Worm (Caenorhabditis elegans) whole organism, late embryonic: ENCODE measurements around the gene sri-69.

Experiments
- F13H6.1 ChIP-seq: sonication (generic microtip); optimal IDR thresholded peaks from 2 replicates; lab custom pipeline; 2016; ENCODE audit warnings: missing genetic modification characterization, missing compliant biosample characterization
- K02D7.2 ChIP-seq: sonication (generic microtip); optimal IDR thresholded peaks from 2 replicates; lab custom pipeline; 2017; ENCODE audit warnings: mild to moderate bottlenecking, missing genetic modification characterization, missing compliant biosample characterization
- K09A11.1 ChIP-seq: sonication (generic microtip); optimal IDR thresholded peaks from 2 replicates; lab custom pipeline; 2017; ENCODE audit warnings: antibody characterized with exemption, mild to moderate bottlenecking, missing genetic modification characterization, missing compliant biosample characterization; ENCODE audit not compliant: insufficient read depth
- ahr-1 ChIP-seq: sonication (generic microtip); optimal IDR thresholded peaks from 2 replicates; lab custom pipeline; 2016; ENCODE audit warnings: missing genetic modification characterization, missing compliant biosample characterization
- ceh-18 ChIP-seq: sonication (generic microtip); optimal IDR thresholded peaks from 2 replicates; lab custom pipeline; 2016; ENCODE audit warnings: missing genetic modification characterization, missing compliant biosample characterization
- ceh-2 ChIP-seq: sonication (generic microtip); optimal IDR thresholded peaks from 2 replicates; lab custom pipeline; 2016; ENCODE audit warnings: missing genotype, missing genetic modification characterization, missing compliant biosample characterization
- ceh-22 ChIP-seq: sonication (generic microtip); optimal IDR thresholded peaks from 2 replicates; lab custom pipeline; 2017; ENCODE audit warnings: missing biosample characterization, missing genetic modification characterization
- ceh-30 ChIP-seq: fragments of 150-350 bp; optimal IDR thresholded peaks from 2 replicates; lab custom pipeline; 2014; ENCODE audit warnings: missing biosample characterization, missing genetic modification characterization
- ceh-48 ChIP-seq: sonication (generic microtip); optimal IDR thresholded peaks from 2 replicates; lab custom pipeline; 2016; ENCODE audit warnings: missing genetic modification characterization, inconsistent platforms, missing compliant biosample characterization
- ceh-9 ChIP-seq: sonication (generic microtip); optimal IDR thresholded peaks from 2 replicates; lab custom pipeline; 2016; ENCODE audit warnings: mild to moderate bottlenecking, missing genetic modification characterization, inconsistent platforms, missing compliant biosample characterization
- dmd-4 ChIP-seq: sonication (generic microtip); optimal IDR thresholded peaks from 2 replicates; lab custom pipeline; 2016; ENCODE audit warnings: borderline replicate concordance, missing genetic modification characterization, missing compliant biosample characterization
- dve-1 ChIP-seq: sonication (generic microtip); optimal IDR thresholded peaks from 2 replicates; lab custom pipeline; 2017; ENCODE audit warnings: antibody characterized with exemption, mild to moderate bottlenecking, missing genetic modification characterization, missing compliant biosample characterization
- elt-2 ChIP-seq: sonication (generic microtip); optimal IDR thresholded peaks from 2 replicates; lab custom pipeline; 2016; ENCODE audit warnings: missing genetic modification reagents, missing genetic modification characterization, missing compliant biosample characterization
- elt-4 ChIP-seq: sonication (generic microtip); optimal IDR thresholded peaks from 2 replicates; lab custom pipeline; 2016; ENCODE audit warnings: missing genetic modification characterization, missing compliant biosample characterization
- ets-4 ChIP-seq: sonication (generic microtip); optimal IDR thresholded peaks from 2 replicates; lab custom pipeline; 2016; ENCODE audit warnings: missing genetic modification characterization, missing compliant biosample characterization
- fax-1 ChIP-seq: sonication (generic microtip); optimal IDR thresholded peaks from 2 replicates; lab custom pipeline; 2016; ENCODE audit warnings: missing genotype, missing genetic modification characterization, missing compliant biosample characterization
- fkh-6 ChIP-seq: sonication (generic microtip); optimal IDR thresholded peaks from 2 replicates; lab custom pipeline; 2016; ENCODE audit warnings: missing genetic modification characterization, missing compliant biosample characterization
- hlh-30 ChIP-seq: sonication (generic microtip); optimal IDR thresholded peaks from 2 replicates; lab custom pipeline; 2017; ENCODE audit warnings: antibody characterized with exemption, missing genetic modification characterization, missing compliant biosample characterization; ENCODE audit not compliant: insufficient read depth
- hlh-6 ChIP-seq: sonication (generic microtip); optimal IDR thresholded peaks from 2 replicates; lab custom pipeline; 2016; ENCODE audit warnings: missing genotype, missing genetic modification characterization, missing compliant biosample characterization
- hlh-8 ChIP-seq: sonication (generic microtip); optimal IDR thresholded peaks from 2 replicates; lab custom pipeline; 2016; ENCODE audit warnings: missing genotype, missing genetic modification characterization, missing compliant biosample characterization
- lin-11 ChIP-seq: fragments of 200-800 bp; sonication (Bioruptor generic); optimal IDR thresholded peaks from 2 replicates; lab custom pipeline; 2018; ENCODE audit warnings: mild to moderate bottlenecking, missing genetic modification characterization, missing compliant biosample characterization
- madf-2 ChIP-seq: sonication (generic microtip); optimal IDR thresholded peaks from 2 replicates; lab custom pipeline; 2017; ENCODE audit warnings: missing genetic modification characterization, missing compliant biosample characterization
- nhr-11 ChIP-seq: fragments of 150-350 bp; optimal IDR thresholded peaks from 2 replicates; lab custom pipeline; 2014; ENCODE audit warnings: missing biosample characterization, missing genetic modification characterization
- npax-4 ChIP-seq: sonication (generic microtip); optimal IDR thresholded peaks from 2 replicates; lab custom pipeline; 2016; ENCODE audit warnings: missing genetic modification characterization, missing compliant biosample characterization
- pros-1 ChIP-seq: fragments of 150-350 bp; optimal IDR thresholded peaks from 2 replicates; lab custom pipeline; 2014; ENCODE audit warnings: missing biosample characterization, missing genetic modification reagents, missing genetic modification characterization
- ref-2 ChIP-seq: sonication (generic microtip); optimal IDR thresholded peaks from 2 replicates; lab custom pipeline; 2016; ENCODE audit warnings: missing genetic modification characterization, missing compliant biosample characterization
- sox-4 ChIP-seq: sonication (generic microtip); optimal IDR thresholded peaks from 2 replicates; lab custom pipeline; 2017; ENCODE audit warnings: mild to moderate bottlenecking, missing genetic modification characterization, inconsistent platforms, missing compliant biosample characterization
- syd-9 ChIP-seq: sonication (generic microtip); optimal IDR thresholded peaks from 2 replicates; lab custom pipeline; 2016; ENCODE audit warnings: mild to moderate bottlenecking, missing genetic modification characterization, moderate library complexity, missing compliant biosample characterization
- tbx-7 ChIP-seq: sonication (generic microtip); optimal IDR thresholded peaks from 2 replicates; lab custom pipeline; 2016; ENCODE audit warnings: missing genotype, missing genetic modification characterization, missing compliant biosample characterization
- unc-3 ChIP-seq, 2 experiments: fragments of 200-800 bp in 1 of 2; sonication (Bioruptor generic) in 1 of 2; sonication (generic microtip) in 1 of 2; conservative IDR thresholded peaks in 1 of 2; optimal IDR thresholded peaks in 1 of 2; 2 replicates each; pipeline versions ENCODE4 v1.3.6 to Lab custom; 2016 to 2022; ENCODE audit warnings: missing compliant biosample characterization in 2 of 2, missing genetic modification characterization in 2 of 2, missing genetic modification reagents in 1 of 2
- unc-42 ChIP-seq: sonication (generic microtip); optimal IDR thresholded peaks from 2 replicates; lab custom pipeline; 2016; ENCODE audit warnings: missing genotype, missing genetic modification characterization, missing compliant biosample characterization
- unc-55 ChIP-seq: sonication (generic microtip); optimal IDR thresholded peaks from 2 replicates; lab custom pipeline; 2017; ENCODE audit warnings: missing biosample characterization, missing genetic modification reagents, missing genetic modification characterization
- unc-86 ChIP-seq: sonication (generic microtip); optimal IDR thresholded peaks from 2 replicates; lab custom pipeline; 2016; ENCODE audit warnings: missing genetic modification characterization, missing compliant biosample characterization
- ztf-16 ChIP-seq: sonication (generic microtip); optimal IDR thresholded peaks from 2 replicates; lab custom pipeline; 2017; ENCODE audit warnings: missing genetic modification characterization, missing compliant biosample characterization

The sri-69 gene

ce11 chrV:16980368-16980767, 27.8 kb downstream of the sri-69 start, which contains the start of gene srz-54:
srz-54 (plus strand) TSS chrV:16980668.
- TF ChIP-seq ceh-2 (tag; lab: Kevin White, UChicago) (no peak), ceh-9 (tag; lab: Kevin White, UChicago) (no peak), hlh-6 (tag; lab: Kevin White, UChicago) (no peak), syd-9 (tag; lab: Kevin White, UChicago) (no peak), hlh-30 (no peak), tbx-7 (tag; lab: Kevin White, UChicago) (no peak), ref-2 (tag; lab: Kevin White, UChicago) (no peak), ceh-18 (tag; lab: Kevin White, UChicago) (no peak), unc-55 (GFP tag; lab: Kevin White, UChicago) (no peak), ceh-22 (no peak), ets-4 (tag; lab: Kevin White, UChicago) (no peak), fkh-6 (no peak), unc-42 (tag; lab: Kevin White, UChicago) (no peak), ceh-48 (no peak), K09A11.1 (tag; lab: Kevin White, UChicago) (no peak), unc-3 (GFP tag; conservative IDR thresholded peaks at IDR 0.05; lab: Robert Waterston, UW) (no peak), unc-3 (tag; optimal IDR thresholded peaks at IDR 0.05; lab: Kevin White, UChicago) (no peak)

- TF ChIP-seq K02D7.2 (tag; lab: Kevin White, UChicago), result no peak
- TF ChIP-seq, all 69 proteins: peak for 0
Measured at ce11 chrV:16974919-16975318, 33.3 kb downstream of the sri-69 start, which contains the start of gene srx-54. srx-54 (plus strand) TSS chrV:16975219.

- no peak for TF ChIP-seq madf-2 (tag; lab: Kevin White, UChicago)
- TF ChIP-seq ahr-1 (tag; lab: Kevin White, UChicago), result no peak
- no peak for TF ChIP-seq unc-86 (tag; lab: Kevin White, UChicago)
- TF ChIP-seq fkh-6, result no peak
- no peak for TF ChIP-seq sox-4 (tag; lab: Kevin White, UChicago)
- no peak for TF ChIP-seq ceh-2 (tag; lab: Kevin White, UChicago)
- no peak for TF ChIP-seq ceh-30 (tag; lab: Kevin White, UChicago)
- no peak for TF ChIP-seq elt-2 (tag; lab: Kevin White, UChicago)
- TF ChIP-seq dve-1 (tag; lab: Kevin White, UChicago), result no peak
- TF ChIP-seq hlh-8 (tag; lab: Kevin White, UChicago), result no peak
- no peak for TF ChIP-seq lin-11
- TF ChIP-seq dmd-4 (tag; lab: Kevin White, UChicago), result no peak
Measured at ce11 chrV:16973338-16973737, 34.9 kb downstream of the sri-69 start.

ce11 chrV:16972134-16972533, 36.1 kb downstream of the sri-69 start, which contains the start of gene srh-119:
srh-119 (plus strand) TSS chrV:16972434.
- TF ChIP-seq nhr-11 (tag; lab: Kevin White, UChicago) (no peak), elt-4 (tag; lab: Kevin White, UChicago) (no peak), ceh-2 (tag; lab: Kevin White, UChicago) (no peak), pros-1 (tag; lab: Kevin White, UChicago) (no peak), dve-1 (tag; lab: Kevin White, UChicago) (no peak), npax-4 (tag; lab: Kevin White, UChicago) (no peak), unc-55 (GFP tag; lab: Kevin White, UChicago) (no peak), fkh-6 (no peak), ztf-16 (no peak), ref-2 (tag; lab: Kevin White, UChicago) (no peak)
- TF ChIP-seq, all 69 proteins: peak for 0

ce11 chrV:16966636-16967035, 41.6 kb downstream of the sri-69 start, which contains the start of gene fbxa-90:
fbxa-90 (plus strand) TSS chrV:16966814.
- no peak for TF ChIP-seq F13H6.1 (tag; lab: Kevin White, UChicago)
- TF ChIP-seq fax-1 (tag; lab: Kevin White, UChicago), result no peak
